Worm (Caenorhabditis elegans) whole organism, late embryonic: ENCODE measurements around the gene lep-2.

Experiments used
- F13H6.1 ChIP-seq: sonication (generic microtip); optimal IDR thresholded peaks from 2 replicates; lab custom pipeline; 2016; ENCODE audit warnings: missing genetic modification characterization, missing compliant biosample characterization
- ama-1 ChIP-seq: fragments of 150-350 bp; optimal IDR thresholded peaks from 2 replicates; lab custom pipeline; 2014
- ceh-2 ChIP-seq: sonication (generic microtip); optimal IDR thresholded peaks from 2 replicates; lab custom pipeline; 2016; ENCODE audit warnings: missing genotype, missing genetic modification characterization, missing compliant biosample characterization
- ceh-22 ChIP-seq: sonication (generic microtip); optimal IDR thresholded peaks from 2 replicates; lab custom pipeline; 2017; ENCODE audit warnings: missing biosample characterization, missing genetic modification characterization
- elt-2 ChIP-seq: sonication (generic microtip); optimal IDR thresholded peaks from 2 replicates; lab custom pipeline; 2016; ENCODE audit warnings: missing genetic modification reagents, missing genetic modification characterization, missing compliant biosample characterization
- fkh-10 ChIP-seq: fragments of 150-350 bp; optimal IDR thresholded peaks from 2 replicates; lab custom pipeline; 2014; ENCODE audit warnings: missing biosample characterization, missing genetic modification reagents, missing genetic modification characterization
- hlh-15 ChIP-seq: sonication (generic microtip); optimal IDR thresholded peaks from 2 replicates; lab custom pipeline; 2016; ENCODE audit warnings: missing genetic modification characterization, missing compliant biosample characterization
- hlh-8 ChIP-seq: sonication (generic microtip); optimal IDR thresholded peaks from 2 replicates; lab custom pipeline; 2016; ENCODE audit warnings: missing genotype, missing genetic modification characterization, missing compliant biosample characterization
- odd-2 ChIP-seq: sonication (generic microtip); optimal IDR thresholded peaks from 2 replicates; lab custom pipeline; 2017; ENCODE audit warnings: antibody characterized with exemption, mild to moderate bottlenecking, missing genetic modification characterization, missing compliant biosample characterization
- pag-3 ChIP-seq: sonication (generic microtip); optimal IDR thresholded peaks from 2 replicates; lab custom pipeline; 2016; ENCODE audit warnings: missing compliant biosample characterization, missing genetic modification characterization, borderline replicate concordance
- pat-9 ChIP-seq: fragments of 200-800 bp; sonication (Bioruptor generic); optimal IDR thresholded peaks from 2 replicates; lab custom pipeline; 2018; ENCODE audit warnings: mild to moderate bottlenecking, missing genetic modification characterization, moderate library complexity, missing compliant biosample characterization
- rnt-1 ChIP-seq: sonication (generic microtip); optimal IDR thresholded peaks from 2 replicates; lab custom pipeline; 2016; ENCODE audit warnings: missing genetic modification characterization, missing compliant biosample characterization
- unc-42 ChIP-seq: sonication (generic microtip); optimal IDR thresholded peaks from 2 replicates; lab custom pipeline; 2016; ENCODE audit warnings: missing genotype, missing genetic modification characterization, missing compliant biosample characterization
- unc-55 ChIP-seq: sonication (generic microtip); optimal IDR thresholded peaks from 2 replicates; lab custom pipeline; 2017; ENCODE audit warnings: missing biosample characterization, missing genetic modification reagents, missing genetic modification characterization

ce11 chrIV:953136-953535, 38.9 kb upstream of the lep-2 start:
- TF ChIP-seq fkh-10: no peak
- no peak for TF ChIP-seq rnt-1 (tag; lab: Kevin White, UChicago)
- TF ChIP-seq elt-2: no peak
- no peak for TF ChIP-seq hlh-15 (tag; lab: Kevin White, UChicago)
- TF ChIP-seq F13H6.1 (tag; lab: Kevin White, UChicago): no peak
- TF ChIP-seq ceh-2 (tag; lab: Kevin White, UChicago): no peak
- no peak for TF ChIP-seq pag-3 (tag; lab: Kevin White, UChicago)
- no peak for TF ChIP-seq pat-9 (tag; lab: Kevin White, UChicago)
- no peak for TF ChIP-seq odd-2 (tag; lab: Kevin White, UChicago)
- TF ChIP-seq unc-42 (tag; lab: Kevin White, UChicago): no peak
- no peak for TF ChIP-seq unc-55 (GFP tag; lab: Kevin White, UChicago)
- no peak for TF ChIP-seq ama-1
- TF ChIP-seq ceh-22 (tag; lab: Kevin White, UChicago): no peak
- TF ChIP-seq hlh-8 (tag; lab: Kevin White, UChicago): no peak
